Worm (Caenorhabditis elegans) whole organism, L3 larva: ENCODE results near the gene Y97E10AR.3.

Experiments
- R02D3.7 ChIP-seq: fragments of 150-350 bp; optimal IDR thresholded peaks from 2 replicates; lab custom pipeline; 2014; ENCODE audit warnings: missing biosample characterization, missing genetic modification characterization
- ZK546.5 ChIP-seq: sonication (generic microtip); optimal IDR thresholded peaks from 2 replicates; lab custom pipeline; 2017; ENCODE audit warnings: missing biosample characterization, missing genetic modification characterization
- aly-2 ChIP-seq: fragments of 150-350 bp; optimal IDR thresholded peaks from 2 replicates; lab custom pipeline; 2014; ENCODE audit warnings: missing biosample characterization, missing genetic modification characterization
- ama-1 ChIP-seq: fragments of 150-350 bp; optimal IDR thresholded peaks from 2 replicates; lab custom pipeline; 2018
- ceh-16 ChIP-seq: sonication (generic microtip); optimal IDR thresholded peaks from 2 replicates; lab custom pipeline; 2017; ENCODE audit warnings: missing biosample characterization, missing genetic modification characterization
- ceh-28 ChIP-seq: fragments of 150-350 bp; optimal IDR thresholded peaks from 2 replicates; lab custom pipeline; 2014; ENCODE audit warnings: missing biosample characterization, missing genetic modification reagents, missing genetic modification characterization
- ceh-82 ChIP-seq: fragments of 150-350 bp; optimal IDR thresholded peaks from 2 replicates; lab custom pipeline; 2014; ENCODE audit warnings: missing biosample characterization, missing genetic modification characterization
- ceh-9 ChIP-seq: sonication (generic microtip); optimal IDR thresholded peaks from 2 replicates; lab custom pipeline; 2018; ENCODE audit warnings: missing biosample characterization, missing genetic modification characterization
- daf-12 ChIP-seq: fragments of 150-350 bp; optimal IDR thresholded peaks from 2 replicates; lab custom pipeline; 2014; ENCODE audit warnings: missing biosample characterization, missing genetic modification reagents, missing genetic modification characterization
- egl-27 ChIP-seq: sonication (generic microtip); optimal IDR thresholded peaks from 4 replicates; lab custom pipeline; 2017; ENCODE audit warnings: missing biosample characterization, missing genetic modification reagents, missing genetic modification characterization
- egl-5 ChIP-seq: fragments of 150-350 bp; optimal IDR thresholded peaks from 2 replicates; lab custom pipeline; 2017; ENCODE audit warnings: missing biosample characterization, missing genetic modification reagents, missing genetic modification characterization, inconsistent platforms
- elt-1 ChIP-seq: fragments of 150-350 bp; optimal IDR thresholded peaks from 2 replicates; lab custom pipeline; 2014; ENCODE audit warnings: missing biosample characterization, missing genetic modification characterization
- elt-2 ChIP-seq: sonication (generic microtip); optimal IDR thresholded peaks from 2 replicates; lab custom pipeline; 2016; ENCODE audit warnings: missing genetic modification reagents, mild to moderate bottlenecking, missing genetic modification characterization, missing compliant biosample characterization
- elt-3 ChIP-seq, 3 experiments: fragments of 150-350 bp in 1 of 3; sonication (generic microtip) in 2 of 3; optimal IDR thresholded peaks; 2 replicates in 2 of 3; 4 replicates in 1 of 3; lab custom pipeline; 2014 to 2017; ENCODE audit warnings: missing biosample characterization in 3 of 3, missing genetic modification characterization in 3 of 3
- eor-1 ChIP-seq, 2 experiments: fragments of 150-350 bp; optimal IDR thresholded peaks; 2 replicates each; lab custom pipeline; 2014 to 2018; ENCODE audit warnings: missing biosample characterization in 2 of 2, missing genetic modification characterization in 2 of 2
- fkh-10 ChIP-seq: sonication (generic microtip); optimal IDR thresholded peaks from 2 replicates; lab custom pipeline; 2017; ENCODE audit warnings: missing biosample characterization, missing genetic modification reagents, missing genetic modification characterization
- fkh-2 ChIP-seq: fragments of 150-350 bp; optimal IDR thresholded peaks from 2 replicates; lab custom pipeline; 2014; ENCODE audit warnings: missing biosample characterization, missing genetic modification reagents, missing genetic modification characterization
- fos-1 ChIP-seq: fragments of 150-350 bp; optimal IDR thresholded peaks from 2 replicates; lab custom pipeline; 2014; ENCODE audit warnings: missing biosample characterization, missing genetic modification characterization
- hmg-11 ChIP-seq: sonication (generic microtip); optimal IDR thresholded peaks from 2 replicates; lab custom pipeline; 2016; ENCODE audit warnings: missing genetic modification characterization, missing compliant biosample characterization
- jun-1 ChIP-seq: fragments of 150-350 bp; optimal IDR thresholded peaks from 2 replicates; lab custom pipeline; 2014; ENCODE audit warnings: missing biosample characterization, missing genetic modification reagents, missing genetic modification characterization
- lin-15B ChIP-seq: fragments of 150-350 bp; optimal IDR thresholded peaks from 2 replicates; lab custom pipeline; 2014; ENCODE audit warnings: missing biosample characterization, missing genetic modification characterization
- lin-39 ChIP-seq: fragments of 150-350 bp; optimal IDR thresholded peaks from 2 replicates; lab custom pipeline; 2018; ENCODE audit warnings: missing biosample characterization, missing genetic modification reagents, missing genetic modification characterization
- lsy-12 ChIP-seq: sonication (generic microtip); optimal IDR thresholded peaks from 2 replicates; lab custom pipeline; 2016; ENCODE audit warnings: mild to moderate bottlenecking, missing genetic modification characterization, missing compliant biosample characterization
- mdl-1 ChIP-seq: fragments of 150-350 bp; optimal IDR thresholded peaks from 2 replicates; lab custom pipeline; 2014; ENCODE audit warnings: missing biosample characterization, missing genetic modification characterization
- mml-1 ChIP-seq: fragments of 150-350 bp; sonication (generic microtip); optimal IDR thresholded peaks from 3 replicates; lab custom pipeline; 2014; ENCODE audit warnings: missing biosample characterization, missing genetic modification characterization
- nfya-1 ChIP-seq: sonication (generic microtip); optimal IDR thresholded peaks from 2 replicates; lab custom pipeline; 2017; ENCODE audit warnings: missing genetic modification characterization, mild to moderate bottlenecking, missing compliant biosample characterization, antibody characterized with exemption, moderate library complexity; ENCODE audit not compliant: insufficient read depth
- nhr-11 ChIP-seq: fragments of 150-350 bp; optimal IDR thresholded peaks from 2 replicates; lab custom pipeline; 2014; ENCODE audit warnings: missing biosample characterization, missing genetic modification characterization
- nhr-12 ChIP-seq: fragments of 150-350 bp; optimal IDR thresholded peaks from 2 replicates; lab custom pipeline; 2014; ENCODE audit warnings: missing biosample characterization, missing genetic modification characterization
- nhr-23 ChIP-seq: fragments of 150-350 bp; optimal IDR thresholded peaks from 2 replicates; lab custom pipeline; 2014; ENCODE audit warnings: missing biosample characterization, missing genetic modification reagents, missing genetic modification characterization
- nhr-237 ChIP-seq: fragments of 150-350 bp; optimal IDR thresholded peaks from 2 replicates; lab custom pipeline; 2014; ENCODE audit warnings: missing biosample characterization, missing genetic modification characterization
- nhr-25 ChIP-seq: sonication (generic microtip); optimal IDR thresholded peaks from 2 replicates; lab custom pipeline; 2017; ENCODE audit warnings: missing biosample characterization, missing genetic modification characterization
- nhr-28 ChIP-seq: fragments of 150-350 bp; optimal IDR thresholded peaks from 2 replicates; lab custom pipeline; 2014; ENCODE audit warnings: missing biosample characterization, missing genetic modification characterization
- nhr-43 ChIP-seq: sonication (generic microtip); optimal IDR thresholded peaks from 2 replicates; lab custom pipeline; 2016; ENCODE audit warnings: mild to moderate bottlenecking, missing genetic modification characterization, missing compliant biosample characterization; ENCODE audit not compliant: poor library complexity, severe bottlenecking
- nhr-67 ChIP-seq: fragments of 150-350 bp; optimal IDR thresholded peaks from 2 replicates; lab custom pipeline; 2014; ENCODE audit warnings: missing biosample characterization, missing genetic modification characterization
- nhr-76 ChIP-seq: fragments of 150-350 bp; sonication (generic microtip); optimal IDR thresholded peaks from 5 replicates; lab custom pipeline; 2014; ENCODE audit warnings: missing biosample characterization, missing genetic modification characterization
- nhr-77 ChIP-seq: fragments of 150-350 bp; optimal IDR thresholded peaks from 2 replicates; lab custom pipeline; 2014; ENCODE audit warnings: missing biosample characterization, missing genetic modification characterization
- pha-4 ChIP-seq: fragments of 150-350 bp; optimal IDR thresholded peaks from 2 replicates; lab custom pipeline; 2014; ENCODE audit warnings: missing biosample characterization, missing genetic modification reagents, missing genetic modification characterization
- pqm-1 ChIP-seq: fragments of 150-350 bp; optimal IDR thresholded peaks from 2 replicates; lab custom pipeline; 2017; ENCODE audit warnings: missing biosample characterization, missing genetic modification characterization, inconsistent platforms
- sea-2 ChIP-seq: fragments of 150-350 bp; sonication (generic microtip); optimal IDR thresholded peaks from 4 replicates; lab custom pipeline; 2014; ENCODE audit warnings: missing biosample characterization, missing genetic modification reagents, missing genetic modification characterization
- skn-1 ChIP-seq: fragments of 150-350 bp; optimal IDR thresholded peaks from 2 replicates; lab custom pipeline; 2014; ENCODE audit warnings: missing biosample characterization, missing genetic modification characterization
- snpc-4 ChIP-seq: fragments of 150-350 bp; optimal IDR thresholded peaks from 2 replicates; lab custom pipeline; 2014; ENCODE audit warnings: missing biosample characterization, missing genetic modification characterization
- tbx-2 ChIP-seq: sonication (generic microtip); optimal IDR thresholded peaks from 2 replicates; lab custom pipeline; 2016; ENCODE audit warnings: mild to moderate bottlenecking, missing genetic modification characterization, missing compliant biosample characterization
- unc-39 ChIP-seq: sonication (generic microtip); optimal IDR thresholded peaks from 4 replicates; lab custom pipeline; 2017; ENCODE audit warnings: missing biosample characterization, missing genetic modification characterization
- unc-62 ChIP-seq: fragments of 150-350 bp; sonication (generic microtip); optimal IDR thresholded peaks from 4 replicates; lab custom pipeline; 2014; ENCODE audit warnings: missing biosample characterization, missing genetic modification reagents, missing genetic modification characterization
- zag-1 ChIP-seq: fragments of 150-350 bp; optimal IDR thresholded peaks from 2 replicates; lab custom pipeline; 2014; ENCODE audit warnings: missing biosample characterization, missing genetic modification characterization
- ztf-11 ChIP-seq: fragments of 150-350 bp; optimal IDR thresholded peaks from 2 replicates; lab custom pipeline; 2014; ENCODE audit warnings: missing biosample characterization, missing genetic modification characterization
- ztf-4 ChIP-seq: fragments of 150-350 bp; optimal IDR thresholded peaks from 2 replicates; lab custom pipeline; 2014; ENCODE audit warnings: missing biosample characterization, missing genetic modification characterization

Gene Y97E10AR.3

ce11 chrV:8010103-8010502 is 2.8 kb upstream of the Y97E10AR.3 start, which contains the start of gene Y97E10AR.4:
Y97E10AR.4 (minus strand) TSS chrV:8010233.
- no peak for TF ChIP-seq R02D3.7 (tag; lab: Kevin White, UChicago)
- no peak for TF ChIP-seq ceh-82 (tag; lab: Kevin White, UChicago)
- no peak for TF ChIP-seq lin-15B (tag; lab: Kevin White, UChicago)
- TF ChIP-seq fkh-10 (GFP tag; lab: Kevin White, UChicago) = no peak
- TF ChIP-seq tbx-2 = no peak
- TF ChIP-seq eor-1 (tag; optimal IDR thresholded peaks at IDR 0.05; lab: Kevin White, UChicago) = no peak
- no peak for TF ChIP-seq nhr-23 (tag; lab: Kevin White, UChicago)
- TF ChIP-seq unc-62 (GFP tag; lab: Kevin White, UChicago) = no peak
- no peak for TF ChIP-seq unc-39 (tag; lab: Kevin White, UChicago)
- no peak for TF ChIP-seq lsy-12 (tag; lab: Kevin White, UChicago)
- TF ChIP-seq ceh-9 (tag; lab: Kevin White, UChicago) = no peak
- TF ChIP-seq aly-2 (tag; lab: Kevin White, UChicago) = no peak
- TF ChIP-seq mml-1 (tag; lab: Kevin White, UChicago) = no peak
- no peak for TF ChIP-seq egl-5 (tag; lab: Kevin White, UChicago)

- TF ChIP-seq ztf-11 (tag; lab: Kevin White, UChicago) (no peak), nhr-12 (tag; lab: Kevin White, UChicago) (no peak), sea-2 (GFP tag; lab: Kevin White, UChicago) (no peak)
- TF ChIP-seq, all 47 proteins: peak for 0
Measured at ce11 chrV:8005000-8005399, 2.3 kb downstream of the Y97E10AR.3 start, which contains the start of gene Y97E10AR.8. Y97E10AR.8 (plus strand) TSS chrV:8005300.

- TF ChIP-seq ceh-28 (tag; lab: Kevin White, UChicago) (no peak), unc-39 (tag; lab: Kevin White, UChicago) (no peak), fos-1 (tag; lab: Kevin White, UChicago) (no peak), ceh-82 (tag; lab: Kevin White, UChicago) (no peak), nhr-28 (tag; lab: Kevin White, UChicago) (no peak), ceh-9 (tag; lab: Kevin White, UChicago) (no peak), sea-2 (GFP tag; lab: Kevin White, UChicago) (peak; percentile 58), elt-3 (tag; optimal IDR thresholded peaks at IDR 0.05; lab: Kevin White, UChicago) (no peak), R02D3.7 (tag; lab: Kevin White, UChicago) (peak; percentile 15), tbx-2 (no peak), elt-2 (tag; lab: Kevin White, UChicago) (peak; percentile 92), daf-12 (no peak), nhr-237 (tag; lab: Kevin White, UChicago) (no peak), elt-1 (tag; lab: Kevin White, UChicago) (peak; percentile 46), nhr-11 (peak; percentile 57), egl-5 (tag; lab: Kevin White, UChicago) (no peak), ztf-4 (tag; lab: Kevin White, UChicago) (no peak), mdl-1 (peak; percentile 73), nhr-76 (tag; lab: Kevin White, UChicago) (no peak), ztf-11 (tag; lab: Kevin White, UChicago) (no peak), lsy-12 (tag; lab: Kevin White, UChicago) (no peak), egl-27 (tag; lab: Kevin White, UChicago) (no peak), nfya-1 (tag; lab: Kevin White, UChicago) (peak; percentile 82), fkh-2 (tag; lab: Kevin White, UChicago) (peak; percentile 86), unc-62 (GFP tag; lab: Kevin White, UChicago) (peak; percentile 50), nhr-25 (tag; lab: Kevin White, UChicago) (peak; percentile 53), nhr-77 (tag; lab: Kevin White, UChicago) (no peak), jun-1 (tag; lab: Kevin White, UChicago) (peak; percentile 73), nhr-67 (tag; lab: Kevin White, UChicago) (no peak), lin-39 (peak; percentile 14), pha-4 (peak; percentile 78), eor-1 (tag; optimal IDR thresholded peaks at IDR 0.05; lab: Kevin White, UChicago) (no peak), ZK546.5 (tag; lab: Kevin White, UChicago) (no peak), skn-1 (no peak), ceh-16 (tag; lab: Kevin White, UChicago) (no peak), hmg-11 (peak; percentile 73), pqm-1 (tag; lab: Kevin White, UChicago) (peak; percentile 88), lin-15B (tag; lab: Kevin White, UChicago) (peak; percentile 62), zag-1 (no peak), aly-2 (tag; lab: Kevin White, UChicago) (no peak), snpc-4 (tag; lab: Kevin White, UChicago) (peak; percentile 76), nhr-23 (tag; lab: Kevin White, UChicago) (peak; percentile 48), fkh-10 (GFP tag; lab: Kevin White, UChicago) (peak; percentile 49), mml-1 (tag; lab: Kevin White, UChicago) (no peak), nhr-43 (tag; lab: Kevin White, UChicago) (no peak), ama-1 (no peak)
Measured at ce11 chrV:8000929-8001513, 6.3 kb downstream of the Y97E10AR.3 start, which contains the start of gene Y97E10AR.1. Y97E10AR.1 (plus strand) TSS chrV:8001463.
